Worm (Caenorhabditis elegans) whole organism, mixed stage, embryonic: ENCODE measurements around the gene W01C8.1.

ENCODE experiments used
- blmp-1 ChIP-seq: fragments of 150-350 bp; optimal IDR thresholded peaks from 2 replicates; lab custom pipeline; 2014; ENCODE audit warnings: missing biosample characterization, missing genetic modification characterization
- ces-1 ChIP-seq: fragments of 150-350 bp; optimal IDR thresholded peaks from 2 replicates; lab custom pipeline; 2014; ENCODE audit warnings: missing biosample characterization, missing genetic modification reagents, missing genetic modification characterization
- mab-5 ChIP-seq: fragments of 150-350 bp; optimal IDR thresholded peaks from 2 replicates; lab custom pipeline; 2014; ENCODE audit warnings: missing biosample characterization, missing genetic modification characterization

W01C8.1 gene

DNA sequence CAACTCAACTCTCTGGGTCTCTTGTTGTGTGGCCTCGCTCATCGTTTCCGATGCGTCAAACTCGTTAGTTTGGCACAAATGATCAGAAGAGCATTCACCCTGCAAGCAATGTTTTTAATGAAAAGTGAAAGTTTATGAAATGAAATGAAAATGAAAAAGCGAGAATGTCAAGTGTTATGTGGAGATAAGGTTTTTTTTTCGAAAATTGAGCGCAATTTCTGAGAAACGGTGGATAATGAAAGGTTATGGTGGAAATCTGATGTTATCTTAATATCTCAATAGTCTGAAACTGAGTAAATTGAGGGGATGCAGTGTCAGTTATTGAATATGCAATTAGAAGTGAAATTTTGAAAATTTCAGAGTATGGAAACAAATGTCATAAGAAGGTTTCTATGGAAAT is 51.0 kb downstream of the W01C8.1 start, which contains the start of gene gnrr-4:
Gene gnrr-4, minus strand, starts transcription at position 101 of the 400 bp plus-strand sequence.
- TF ChIP-seq blmp-1 (tag; lab: Kevin White, UChicago), result no peak
- no peak for TF ChIP-seq ces-1
- TF ChIP-seq mab-5, result no peak
